Worm (Caenorhabditis elegans) whole organism, L4 larva: Measurements from ENCODE around the gene fbxa-152.

Experiments used
- F37D6.2 ChIP-seq: sonication (generic microtip); optimal IDR thresholded peaks from 2 replicates; lab custom pipeline; 2016; ENCODE audit warnings: mild to moderate bottlenecking, missing genetic modification characterization, missing compliant biosample characterization
- aly-2 ChIP-seq: sonication (generic microtip); optimal IDR thresholded peaks from 2 replicates; lab custom pipeline; 2018; ENCODE audit warnings: missing biosample characterization, missing genetic modification characterization
- ceh-20 ChIP-seq: fragments of 200-800 bp; sonication (Bioruptor generic); IDR thresholded peaks from 2 replicates; pipeline ENCODE4 v1.3.6; 2022; ENCODE audit warnings: missing genetic modification reagents, missing genetic modification characterization, missing compliant biosample characterization
- nhr-77 ChIP-seq: fragments of 150-350 bp; optimal IDR thresholded peaks from 2 replicates; lab custom pipeline; 2014; ENCODE audit warnings: missing biosample characterization, missing genetic modification characterization

DNA sequence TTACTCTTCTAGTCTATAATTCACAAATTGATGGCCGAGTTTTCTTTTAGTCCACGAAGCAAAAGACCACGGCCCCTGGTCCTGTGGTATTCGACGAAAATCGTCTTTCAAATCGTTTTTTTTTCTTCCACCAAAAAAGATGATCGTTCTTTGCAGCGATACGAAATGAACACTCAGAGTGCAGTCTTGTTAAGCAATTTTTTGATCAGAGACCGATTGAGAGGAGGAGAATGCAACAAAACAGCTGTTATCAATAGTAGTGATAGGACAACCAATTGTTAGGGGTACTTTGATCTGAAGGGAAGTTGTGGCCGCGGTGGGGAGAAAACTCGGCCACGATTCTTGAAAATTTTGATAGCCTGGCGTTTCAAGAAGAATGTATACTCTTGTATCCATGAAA, 38.2 kb downstream of the fbxa-152 start:
- TF ChIP-seq nhr-77 (tag; lab: Kevin White, UChicago) (peak; percentile 68), aly-2 (tag; lab: Kevin White, UChicago) (no peak), ceh-20 (GFP tag; lab: Robert Waterston, UW) (no peak), F37D6.2 (tag; lab: Kevin White, UChicago) (no peak)
